Worm (Caenorhabditis elegans) whole organism, late embryonic: Measurements from ENCODE around the gene T20B12.7.

Source experiments
- C08G9.2 ChIP-seq: sonication (generic microtip); optimal IDR thresholded peaks from 2 replicates; lab custom pipeline; 2016; ENCODE audit warnings: mild to moderate bottlenecking, missing genetic modification characterization, moderate library complexity, missing compliant biosample characterization
- F13H6.1 ChIP-seq: sonication (generic microtip); optimal IDR thresholded peaks from 2 replicates; lab custom pipeline; 2016; ENCODE audit warnings: missing genetic modification characterization, missing compliant biosample characterization
- T23F11.4 ChIP-seq: fragments of 200-800 bp; sonication (Bioruptor generic); optimal IDR thresholded peaks from 2 replicates; lab custom pipeline; 2018; ENCODE audit warnings: mild to moderate bottlenecking, missing genetic modification characterization, missing compliant biosample characterization
- ahr-1 ChIP-seq: sonication (generic microtip); optimal IDR thresholded peaks from 2 replicates; lab custom pipeline; 2016; ENCODE audit warnings: missing genetic modification characterization, missing compliant biosample characterization
- ceh-14 ChIP-seq: sonication (generic microtip); optimal IDR thresholded peaks from 2 replicates; lab custom pipeline; 2016; ENCODE audit warnings: missing genotype, missing genetic modification characterization, missing compliant biosample characterization
- ceh-18 ChIP-seq: sonication (generic microtip); optimal IDR thresholded peaks from 2 replicates; lab custom pipeline; 2016; ENCODE audit warnings: missing genetic modification characterization, missing compliant biosample characterization
- ceh-30 ChIP-seq: fragments of 150-350 bp; optimal IDR thresholded peaks from 2 replicates; lab custom pipeline; 2014; ENCODE audit warnings: missing biosample characterization, missing genetic modification characterization
- ceh-45 ChIP-seq: fragments of 200-800 bp; sonication (Bioruptor generic); IDR thresholded peaks from 2 replicates; pipeline ENCODE4 v1.3.6; 2022; ENCODE audit warnings: missing genetic modification reagents, missing genetic modification characterization, missing compliant biosample characterization
- ceh-48 ChIP-seq: sonication (generic microtip); optimal IDR thresholded peaks from 2 replicates; lab custom pipeline; 2016; ENCODE audit warnings: missing genetic modification characterization, inconsistent platforms, missing compliant biosample characterization
- ceh-6 ChIP-seq: fragments of 200-800 bp; sonication (Bioruptor generic); optimal IDR thresholded peaks from 2 replicates; lab custom pipeline; 2018; ENCODE audit warnings: mild to moderate bottlenecking, missing genetic modification characterization, missing compliant biosample characterization
- elt-2 ChIP-seq: sonication (generic microtip); optimal IDR thresholded peaks from 2 replicates; lab custom pipeline; 2016; ENCODE audit warnings: missing genetic modification reagents, missing genetic modification characterization, missing compliant biosample characterization
- ets-4 ChIP-seq: sonication (generic microtip); optimal IDR thresholded peaks from 2 replicates; lab custom pipeline; 2016; ENCODE audit warnings: missing genetic modification characterization, missing compliant biosample characterization
- eyg-1 ChIP-seq: sonication (generic microtip); optimal IDR thresholded peaks from 2 replicates; lab custom pipeline; 2016; ENCODE audit warnings: missing genotype, missing genetic modification characterization, missing compliant biosample characterization
- fkh-10 ChIP-seq: fragments of 150-350 bp; optimal IDR thresholded peaks from 2 replicates; lab custom pipeline; 2014; ENCODE audit warnings: missing biosample characterization, missing genetic modification reagents, missing genetic modification characterization
- fkh-6 ChIP-seq: sonication (generic microtip); optimal IDR thresholded peaks from 2 replicates; lab custom pipeline; 2016; ENCODE audit warnings: missing genetic modification characterization, missing compliant biosample characterization
- hlh-15 ChIP-seq: sonication (generic microtip); optimal IDR thresholded peaks from 2 replicates; lab custom pipeline; 2016; ENCODE audit warnings: missing genetic modification characterization, missing compliant biosample characterization
- hlh-30 ChIP-seq: sonication (generic microtip); optimal IDR thresholded peaks from 2 replicates; lab custom pipeline; 2017; ENCODE audit warnings: antibody characterized with exemption, missing genetic modification characterization, missing compliant biosample characterization; ENCODE audit not compliant: insufficient read depth
- hlh-8 ChIP-seq: sonication (generic microtip); optimal IDR thresholded peaks from 2 replicates; lab custom pipeline; 2016; ENCODE audit warnings: missing genotype, missing genetic modification characterization, missing compliant biosample characterization
- lim-6 ChIP-seq: sonication (generic microtip); optimal IDR thresholded peaks from 2 replicates; lab custom pipeline; 2016; ENCODE audit warnings: missing genetic modification characterization, missing compliant biosample characterization
- madf-2 ChIP-seq: sonication (generic microtip); optimal IDR thresholded peaks from 2 replicates; lab custom pipeline; 2017; ENCODE audit warnings: missing genetic modification characterization, missing compliant biosample characterization
- nhr-11 ChIP-seq: fragments of 150-350 bp; optimal IDR thresholded peaks from 2 replicates; lab custom pipeline; 2014; ENCODE audit warnings: missing biosample characterization, missing genetic modification characterization
- nhr-232 ChIP-seq: sonication (generic microtip); optimal IDR thresholded peaks from 2 replicates; lab custom pipeline; 2016; ENCODE audit warnings: missing genetic modification characterization, missing compliant biosample characterization
- pag-3 ChIP-seq: sonication (generic microtip); optimal IDR thresholded peaks from 2 replicates; lab custom pipeline; 2016; ENCODE audit warnings: missing compliant biosample characterization, missing genetic modification characterization, borderline replicate concordance
- ref-2 ChIP-seq: sonication (generic microtip); optimal IDR thresholded peaks from 2 replicates; lab custom pipeline; 2016; ENCODE audit warnings: missing genetic modification characterization, missing compliant biosample characterization
- rnt-1 ChIP-seq: sonication (generic microtip); optimal IDR thresholded peaks from 2 replicates; lab custom pipeline; 2016; ENCODE audit warnings: missing genetic modification characterization, missing compliant biosample characterization
- sdc-2 ChIP-seq: sonication (generic microtip); optimal IDR thresholded peaks from 2 replicates; lab custom pipeline; 2016; ENCODE audit warnings: missing genotype, missing genetic modification characterization, missing compliant biosample characterization
- sox-2 ChIP-seq: fragments of 200-800 bp; sonication (Bioruptor generic); IDR thresholded peaks from 2 replicates; pipeline ENCODE4 v1.3.6; 2022; ENCODE audit warnings: missing genetic modification reagents, missing genetic modification characterization, missing compliant biosample characterization
- sox-4 ChIP-seq: sonication (generic microtip); optimal IDR thresholded peaks from 2 replicates; lab custom pipeline; 2017; ENCODE audit warnings: mild to moderate bottlenecking, missing genetic modification characterization, inconsistent platforms, missing compliant biosample characterization
- tbx-2 ChIP-seq: sonication (generic microtip); optimal IDR thresholded peaks from 2 replicates; lab custom pipeline; 2016; ENCODE audit warnings: missing genetic modification characterization, missing compliant biosample characterization
- unc-3 ChIP-seq, 2 experiments: fragments of 200-800 bp in 1 of 2; sonication (Bioruptor generic) in 1 of 2; sonication (generic microtip) in 1 of 2; conservative IDR thresholded peaks in 1 of 2; optimal IDR thresholded peaks in 1 of 2; 2 replicates each; pipeline versions ENCODE4 v1.3.6 to Lab custom; 2016 to 2022; ENCODE audit warnings: missing compliant biosample characterization in 2 of 2, missing genetic modification characterization in 2 of 2, missing genetic modification reagents in 1 of 2
- unc-42 ChIP-seq: sonication (generic microtip); optimal IDR thresholded peaks from 2 replicates; lab custom pipeline; 2016; ENCODE audit warnings: missing genotype, missing genetic modification characterization, missing compliant biosample characterization
- unc-55 ChIP-seq: sonication (generic microtip); optimal IDR thresholded peaks from 2 replicates; lab custom pipeline; 2017; ENCODE audit warnings: missing biosample characterization, missing genetic modification reagents, missing genetic modification characterization
- ztf-16 ChIP-seq: sonication (generic microtip); optimal IDR thresholded peaks from 2 replicates; lab custom pipeline; 2017; ENCODE audit warnings: missing genetic modification characterization, missing compliant biosample characterization

The T20B12.7 gene

DNA sequence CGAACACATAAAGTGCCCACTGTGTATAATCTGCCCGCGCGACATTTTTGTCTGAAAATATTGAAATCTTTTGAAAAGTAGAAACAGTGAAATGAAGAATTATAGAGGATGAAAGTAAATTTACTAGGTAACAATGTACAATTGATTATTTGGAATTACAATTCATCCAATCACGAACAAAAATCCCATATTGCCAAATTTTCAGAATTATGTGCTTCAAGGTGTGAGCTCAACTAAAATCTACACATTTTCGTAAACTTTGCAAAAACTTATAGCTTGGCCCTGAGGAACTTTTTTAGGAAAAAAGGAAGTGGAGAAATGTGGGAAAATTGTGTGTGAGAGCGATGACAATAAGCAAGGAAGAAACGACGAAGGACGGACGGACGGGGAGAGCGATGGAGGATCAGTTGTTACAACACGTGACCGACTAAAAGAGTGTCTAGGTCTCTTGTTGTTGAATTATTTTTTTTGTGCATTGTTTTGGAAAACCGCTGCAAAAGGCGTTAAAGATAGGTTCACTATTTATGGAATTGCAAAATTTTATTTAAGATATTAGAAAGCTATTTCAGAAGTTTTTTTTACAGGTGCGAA is 4.1 kb downstream of the T20B12.7 start, which contains the start of gene mml-1:
Gene mml-1, minus strand, starts transcription at position 51 of the 591 bp plus-strand sequence.
- TF ChIP-seq ceh-45 (GFP tag; lab: Robert Waterston, UW): no peak
- no peak for TF ChIP-seq rnt-1 (tag; lab: Kevin White, UChicago)
- no peak for TF ChIP-seq sox-2
- no peak for TF ChIP-seq C08G9.2
- no peak for TF ChIP-seq ceh-30
- no peak for TF ChIP-seq ceh-6 (GFP tag; lab: Kevin White, UChicago)
- no peak for TF ChIP-seq ceh-48 (tag; lab: Kevin White, UChicago)
- peak; percentile 78 for TF ChIP-seq hlh-30 (tag; lab: Kevin White, UChicago)
- TF ChIP-seq T23F11.4 (GFP tag; lab: Kevin White, UChicago): no peak

- no peak for TF ChIP-seq ets-4 (tag; lab: Kevin White, UChicago)
- no peak for TF ChIP-seq ceh-14 (tag; lab: Kevin White, UChicago)
- TF ChIP-seq ref-2 (tag; lab: Kevin White, UChicago): no peak
- no peak for TF ChIP-seq tbx-2 (tag; lab: Kevin White, UChicago)
- no peak for TF ChIP-seq unc-55 (GFP tag; lab: Kevin White, UChicago)
- no peak for TF ChIP-seq fkh-10 (GFP tag; lab: Kevin White, UChicago)
- no peak for TF ChIP-seq sdc-2 (tag; lab: Kevin White, UChicago)
- no peak for TF ChIP-seq elt-2 (tag; lab: Kevin White, UChicago)
- TF ChIP-seq madf-2 (tag; lab: Kevin White, UChicago): no peak
- no peak for TF ChIP-seq F13H6.1
- no peak for TF ChIP-seq nhr-11
- TF ChIP-seq unc-42 (tag; lab: Kevin White, UChicago): no peak
- no peak for TF ChIP-seq C08G9.2
- TF ChIP-seq eyg-1 (tag; lab: Kevin White, UChicago): no peak
- no peak for TF ChIP-seq ahr-1
- no peak for TF ChIP-seq ceh-48 (tag; lab: Kevin White, UChicago)
- TF ChIP-seq fkh-6: no peak
- TF ChIP-seq T23F11.4 (GFP tag; lab: Kevin White, UChicago): no peak
These were observed 4.9 kb downstream of the T20B12.7 start for ce11 chrIII:7373802-7374435.

ce11 chrIII:7370569-7370968 is 8.3 kb downstream of the T20B12.7 start:
- TF ChIP-seq hlh-8 (tag; lab: Kevin White, UChicago) (no peak), lim-6 (tag; lab: Kevin White, UChicago) (no peak), ztf-16 (no peak), pag-3 (tag; lab: Kevin White, UChicago) (no peak), unc-3 (GFP tag; conservative IDR thresholded peaks at IDR 0.05; lab: Robert Waterston, UW) (no peak), unc-3 (tag; optimal IDR thresholded peaks at IDR 0.05; lab: Kevin White, UChicago) (no peak), fkh-10 (GFP tag; lab: Kevin White, UChicago) (no peak), sdc-2 (tag; lab: Kevin White, UChicago) (no peak), hlh-15 (tag; lab: Kevin White, UChicago) (no peak), ahr-1 (no peak), ceh-18 (tag; lab: Kevin White, UChicago) (no peak), nhr-11 (no peak), ref-2 (tag; lab: Kevin White, UChicago) (no peak), sox-4 (tag; lab: Kevin White, UChicago) (no peak), T23F11.4 (GFP tag; lab: Kevin White, UChicago) (no peak), tbx-2 (tag; lab: Kevin White, UChicago) (no peak), madf-2 (tag; lab: Kevin White, UChicago) (no peak), ceh-30 (no peak), nhr-232 (tag; lab: Kevin White, UChicago) (no peak), ceh-14 (tag; lab: Kevin White, UChicago) (no peak)
- TF ChIP-seq, all 69 proteins: peak for 0
